Fruit fly (Drosophila melanogaster): Measurements from ENCODE around the gene CG1662.

CG1662 gene

dm6 chrX:13403962-13404830, 16.8 kb downstream of the CG1662 start, which contains the start of gene GstT4 (continued):
- TF ChIP-seq Aef1 (GFP tag; IDR thresholded peaks at IDR 0.05) (peak; percentile 69; the same call in 2 of the 3 replicates), CG9727 (GFP tag; optimal IDR thresholded peaks at IDR 0.05) (peak; percentile 38), CG42726 (GFP tag; IDR thresholded peaks at IDR 0.05; ENCODE audit: partially characterized antibody) (no peak), CG6683 (GFP tag; optimal IDR thresholded peaks at IDR 0.05) (no peak), Oaz (GFP tag; IDR thresholded peaks at IDR 0.05) (no peak), CG10147 (GFP tag; optimal IDR thresholded peaks at IDR 0.05) (no peak), Sin3A (optimal IDR thresholded peaks at IDR 0.05) (no peak), odd (GFP tag; optimal IDR thresholded peaks at IDR 0.05) (peak; percentile 29), Awh (GFP tag; IDR thresholded peaks at IDR 0.05) (peak; percentile 59; the same call in 1 of the 2 replicates), CG12942 (GFP tag; optimal IDR thresholded peaks at IDR 0.05) (peak; percentile 23), BtbVII (GFP tag; optimal IDR thresholded peaks at IDR 0.05) (peak; percentile 1), dan (GFP tag; IDR thresholded peaks at IDR 0.05) (no peak), CG14710 (tag; optimal IDR thresholded peaks at IDR 0.05) (peak; percentile 31), prd (optimal IDR thresholded peaks at IDR 0.05) (no peak), prd (GFP tag; IDR thresholded peaks at IDR 0.05) (peak; percentile 43; the same call in 1 of the 3 replicates), CG9215 (GFP tag; IDR thresholded peaks at IDR 0.05) (peak; percentile 54), D (optimal IDR thresholded peaks at IDR 0.05) (no peak), D (GFP tag; optimal IDR thresholded peaks at IDR 0.05) (peak; percentile 6), Mes4 (GFP tag; optimal IDR thresholded peaks at IDR 0.05) (peak; percentile 22), corto (GFP tag; optimal IDR thresholded peaks at IDR 0.05) (peak; percentile 72), Spps (tag; optimal IDR thresholded peaks at IDR 0.05) (no peak), Hr51 (GFP tag; optimal IDR thresholded peaks at IDR 0.05) (peak; percentile 22 to 23), BEAF-32 (GFP tag; optimal IDR thresholded peaks at IDR 0.05) (no peak), CG7786 (GFP tag; optimal IDR thresholded peaks at IDR 0.05) (peak; percentile 86), CG12299 (tag; optimal IDR thresholded peaks at IDR 0.05) (no peak), hb (GFP tag; IDR thresholded peaks at IDR 0.05; ENCODE audit: partially characterized antibody) (no peak), Meics (GFP tag; optimal IDR thresholded peaks at IDR 0.05) (peak; percentile 32), CG10274 (GFP tag; optimal IDR thresholded peaks at IDR 0.05) (no peak), hth (optimal IDR thresholded peaks at IDR 0.05) (no peak), chif (GFP tag; optimal IDR thresholded peaks at IDR 0.05) (peak in 1 of 2 experiments; percentile 13), nerfin-2 (GFP tag; IDR thresholded peaks at IDR 0.05; ENCODE audit: partially characterized antibody) (no peak), ac (GFP tag; optimal IDR thresholded peaks at IDR 0.05) (no peak), CG10565 (GFP tag; optimal IDR thresholded peaks at IDR 0.05) (no peak), pita (GFP tag; optimal IDR thresholded peaks at IDR 0.05) (no peak), tll (GFP tag; optimal IDR thresholded peaks at IDR 0.05) (no peak), p53 (GFP tag; optimal IDR thresholded peaks at IDR 0.05) (no peak), Hmx (GFP tag; optimal IDR thresholded peaks at IDR 0.05) (peak; percentile 5), Myb (GFP tag; optimal IDR thresholded peaks at IDR 0.05) (peak; percentile 67), Antp (GFP tag; optimal IDR thresholded peaks at IDR 0.05) (peak; percentile 64), CG1647 (GFP tag; optimal IDR thresholded peaks at IDR 0.05) (no peak), Stat92E (GFP tag; optimal IDR thresholded peaks at IDR 0.05) (no peak), CG6765 (GFP tag; optimal IDR thresholded peaks at IDR 0.05) (no peak), unc-4 (GFP tag; IDR thresholded peaks at IDR 0.05; ENCODE audit: partially characterized antibody) (no peak), CG4282 (GFP tag; optimal IDR thresholded peaks at IDR 0.05) (no peak), mam (GFP tag; optimal IDR thresholded peaks at IDR 0.05) (peak; percentile 69), Dip2 (GFP tag; IDR thresholded peaks at IDR 0.05) (no peak), sisA (GFP tag; IDR thresholded peaks at IDR 0.05) (peak; percentile 57), eve (GFP tag; optimal IDR thresholded peaks at IDR 0.05) (no peak), Tbp (GFP tag; optimal IDR thresholded peaks at IDR 0.05) (no peak)

Data from whole organism, embryonic.